Fruit fly (Drosophila melanogaster) whole organism, pupa: ENCODE results near the gene heph.

Source experiments
- CG10348 ChIP-seq: fragments of 200-800 bp; sonication (Bioruptor generic); IDR thresholded peaks from 2 replicates; pipeline ENCODE4 v1.3.6; 2022; ENCODE audit warnings: missing biosample characterization, missing genetic modification characterization
- CG12605 ChIP-seq: fragments of 200-800 bp; sonication (Bioruptor generic); IDR thresholded peaks from 2 replicates; pipeline ENCODE4 v1.3.6; 2022; ENCODE audit warnings: missing biosample characterization, missing genetic modification characterization
- CG13204 ChIP-seq: fragments of 200-800 bp; sonication (Bioruptor generic); optimal IDR thresholded peaks from 2 replicates; lab custom pipeline; 2018; ENCODE audit warnings: missing biosample characterization, mild to moderate bottlenecking, missing genetic modification characterization, moderate library complexity
- CG15710 ChIP-seq: fragments of 200-800 bp; sonication (Bioruptor generic); optimal IDR thresholded peaks from 2 replicates; lab custom pipeline; 2018; ENCODE audit warnings: missing biosample characterization, mild to moderate bottlenecking, missing genetic modification characterization, moderate library complexity
- CG32121 ChIP-seq: fragments of 200-800 bp; sonication (Bioruptor generic); IDR thresholded peaks from 2 replicates; pipeline ENCODE4 v1.3.6; 2022; ENCODE audit warnings: missing biosample characterization, missing genetic modification characterization
- CG34367 ChIP-seq: fragments of 200-800 bp; sonication (Bioruptor generic); optimal IDR thresholded peaks from 2 replicates; lab custom pipeline; 2018; ENCODE audit warnings: missing biosample characterization, mild to moderate bottlenecking, missing genetic modification characterization
- CG4496 ChIP-seq: fragments of 200-800 bp; sonication (Bioruptor generic); IDR thresholded peaks from 3 replicates; pipeline ENCODE4 v1.3.6; 2022; ENCODE audit warnings: missing biosample characterization, missing genetic modification characterization
- CG8301 ChIP-seq: fragments of 200-800 bp; sonication (Bioruptor generic); optimal IDR thresholded peaks from 2 replicates; lab custom pipeline; 2018; ENCODE audit warnings: missing biosample characterization, mild to moderate bottlenecking, missing genetic modification characterization
- CG9948 ChIP-seq: fragments of 200-800 bp; sonication (Bioruptor generic); optimal IDR thresholded peaks from 2 replicates; lab custom pipeline; 2018; ENCODE audit warnings: missing biosample characterization, mild to moderate bottlenecking, missing genetic modification characterization, moderate library complexity
- D1 ChIP-seq: fragments of 200-800 bp; sonication (Bioruptor generic); optimal IDR thresholded peaks from 2 replicates; lab custom pipeline; 2018; ENCODE audit warnings: missing biosample characterization, mild to moderate bottlenecking, missing genetic modification characterization, moderate library complexity
- EcR ChIP-seq: fragments of 200-800 bp; sonication (Bioruptor generic); optimal IDR thresholded peaks from 3 replicates; lab custom pipeline; 2019; ENCODE audit warnings: missing biosample characterization, missing genetic modification characterization, mild to moderate bottlenecking, moderate library complexity, missing genetic modification reagents
- Ets98B ChIP-seq: fragments of 200-800 bp; sonication (Bioruptor generic); IDR thresholded peaks from 2 replicates; pipeline ENCODE4 v1.3.6; 2022; ENCODE audit warnings: missing biosample characterization, missing genetic modification characterization
- Pif1A ChIP-seq: fragments of 200-800 bp; sonication (Bioruptor generic); optimal IDR thresholded peaks from 3 replicates; lab custom pipeline; 2016; ENCODE audit warnings: missing biosample characterization, missing genetic modification characterization
- fd96Ca ChIP-seq: fragments of 200-800 bp; sonication (Bioruptor generic); IDR thresholded peaks from 3 replicates; pipeline ENCODE4 v1.3.6; 2022; ENCODE audit warnings: missing biosample characterization, missing genetic modification characterization

DNA sequence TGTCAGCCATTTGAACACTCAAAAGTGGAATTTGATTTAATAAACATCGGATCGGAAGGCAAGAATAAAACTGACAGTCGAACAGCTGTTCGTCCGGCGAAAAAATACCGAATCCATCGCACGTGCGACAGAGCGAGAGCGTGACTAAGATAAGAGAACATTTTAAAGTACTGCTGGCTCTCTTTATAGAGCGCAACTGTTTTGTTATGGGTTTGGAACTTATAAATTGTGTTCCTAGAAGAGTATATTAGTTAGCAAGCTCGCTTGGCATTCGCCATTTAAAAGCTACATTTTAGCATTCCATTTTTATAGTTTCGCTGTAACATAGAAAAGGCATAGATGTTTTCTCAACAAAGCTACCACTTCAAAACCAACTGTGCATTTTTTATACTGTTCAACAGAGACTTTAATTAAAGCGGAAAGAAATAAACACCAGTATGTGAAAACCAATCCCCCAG lies 205.2 kb downstream of the heph start, which contains the start of gene Rift:
- TF ChIP-seq EcR (GFP tag; lab: Kevin White, UChicago) (no peak), CG15710 (peak; percentile 45), D1 (tag; lab: Kevin White, UChicago) (no peak), Pif1A (no peak), CG8301 (tag; lab: Kevin White, UChicago) (no peak), CG34367 (tag; lab: Kevin White, UChicago) (no peak), CG32121 (GFP tag; lab: Robert Waterston, UW) (no peak), CG10348 (GFP tag; lab: Robert Waterston, UW) (no peak), CG12605 (GFP tag; lab: Robert Waterston, UW) (peak; percentile 46), fd96Ca (no peak), Ets98B (GFP tag; lab: Robert Waterston, UW) (peak; percentile 64), CG13204 (no peak), CG4496 (GFP tag; lab: Robert Waterston, UW) (peak; percentile 72), CG9948 (tag; lab: Kevin White, UChicago) (no peak)
